Worm (Caenorhabditis elegans) whole organism, young adult: ENCODE measurements around the gene M60.4.

Experiments
- B0336.3 ChIP-seq: fragments of 200-800 bp; sonication (Bioruptor generic); IDR thresholded peaks from 2 replicates; pipeline ENCODE4 v1.3.6; 2022; ENCODE audit warnings: missing genetic modification characterization, missing compliant biosample characterization
- D2030.7 ChIP-seq: fragments of 200-800 bp; sonication (Bioruptor generic); IDR thresholded peaks from 2 replicates; pipeline ENCODE4 v1.3.6; 2022; ENCODE audit warnings: missing genetic modification reagents, missing genetic modification characterization, missing compliant biosample characterization
- F22D6.2 ChIP-seq: sonication (generic microtip); optimal IDR thresholded peaks from 2 replicates; lab custom pipeline; 2016; ENCODE audit warnings: mild to moderate bottlenecking, missing genetic modification characterization, missing compliant biosample characterization
- F37B4.10 ChIP-seq: fragments of 200-800 bp; sonication (Bioruptor generic); IDR thresholded peaks from 2 replicates; pipeline ENCODE4 v1.3.6; 2022; ENCODE audit warnings: missing genetic modification characterization, missing compliant biosample characterization
- F57A8.1 ChIP-seq: fragments of 200-800 bp; sonication (Bioruptor generic); optimal IDR thresholded peaks from 2 replicates; lab custom pipeline; 2018; ENCODE audit warnings: mild to moderate bottlenecking, missing genetic modification characterization, moderate library complexity, missing compliant biosample characterization
- T07F8.4 ChIP-seq: sonication (generic microtip); optimal IDR thresholded peaks from 2 replicates; lab custom pipeline; 2016; ENCODE audit warnings: mild to moderate bottlenecking, missing genetic modification characterization, moderate library complexity, missing compliant biosample characterization
- Y53G8AR.9 ChIP-seq: fragments of 200-800 bp; sonication (Bioruptor generic); conservative IDR thresholded peaks from 2 replicates; pipeline ENCODE4 v1.3.6; 2022; ENCODE audit warnings: missing genetic modification reagents, missing genetic modification characterization, missing compliant biosample characterization
- Y56A3A.18 ChIP-seq: fragments of 200-800 bp; sonication (Bioruptor generic); IDR thresholded peaks from 2 replicates; pipeline ENCODE4 v1.3.6; 2022; ENCODE audit warnings: missing genetic modification reagents, missing genetic modification characterization, missing compliant biosample characterization
- Y67H2A.10 ChIP-seq: fragments of 200-800 bp; sonication (Bioruptor generic); conservative IDR thresholded peaks from 2 replicates; pipeline ENCODE4 v1.3.6; 2022; ENCODE audit warnings: missing genetic modification reagents, missing genetic modification characterization, missing compliant biosample characterization
- ZK185.1 ChIP-seq: sonication (generic microtip); optimal IDR thresholded peaks from 2 replicates; lab custom pipeline; 2016; ENCODE audit warnings: mild to moderate bottlenecking, missing genetic modification characterization, missing compliant biosample characterization; ENCODE audit not compliant: poor library complexity, severe bottlenecking
- akir-1 ChIP-seq: fragments of 200-800 bp; sonication (Bioruptor generic); optimal IDR thresholded peaks from 2 replicates; lab custom pipeline; 2018; ENCODE audit warnings: mild to moderate bottlenecking, missing genetic modification characterization, moderate library complexity, missing compliant biosample characterization
- aptf-3 ChIP-seq: fragments of 200-800 bp; sonication (Bioruptor generic); IDR thresholded peaks from 2 replicates; pipeline ENCODE4 v1.3.6; 2022; ENCODE audit warnings: missing genetic modification characterization, missing compliant biosample characterization
- atf-7 ChIP-seq: sonication (generic microtip); optimal IDR thresholded peaks from 2 replicates; lab custom pipeline; 2017; ENCODE audit warnings: mild to moderate bottlenecking, missing genetic modification characterization, missing compliant biosample characterization
- athp-1 ChIP-seq: sonication (generic microtip); optimal IDR thresholded peaks from 2 replicates; lab custom pipeline; 2017; ENCODE audit warnings: mild to moderate bottlenecking, missing genetic modification characterization, missing compliant biosample characterization
- bed-1 ChIP-seq: fragments of 200-800 bp; sonication (Bioruptor generic); IDR thresholded peaks from 2 replicates; pipeline ENCODE4 v1.3.6; 2022; ENCODE audit warnings: missing genetic modification reagents, missing genetic modification characterization, missing compliant biosample characterization
- cebp-2 ChIP-seq: fragments of 200-800 bp; sonication (Bioruptor generic); IDR thresholded peaks from 2 replicates; pipeline ENCODE4 v1.3.6; 2022; ENCODE audit warnings: missing genetic modification characterization, missing compliant biosample characterization
- die-1 ChIP-seq: sonication (generic microtip); optimal IDR thresholded peaks from 2 replicates; lab custom pipeline; 2016; ENCODE audit warnings: missing genotype, mild to moderate bottlenecking, missing genetic modification characterization, missing compliant biosample characterization
- dpl-1 ChIP-seq: fragments of 150-350 bp; optimal IDR thresholded peaks from 2 replicates; lab custom pipeline; 2014; ENCODE audit warnings: missing biosample characterization, missing genetic modification reagents, missing genetic modification characterization
- egrh-3 ChIP-seq: fragments of 200-800 bp; sonication (Bioruptor generic); IDR thresholded peaks from 2 replicates; pipeline ENCODE4 v1.3.6; 2022; ENCODE audit warnings: missing genetic modification reagents, missing genetic modification characterization, missing compliant biosample characterization
- ekl-4 ChIP-seq: fragments of 200-800 bp; sonication (Bioruptor generic); IDR thresholded peaks from 2 replicates; pipeline ENCODE4 v1.3.6; 2022; ENCODE audit warnings: missing genetic modification reagents, missing genetic modification characterization, missing compliant biosample characterization
- hlh-12 ChIP-seq: sonication (generic microtip); optimal IDR thresholded peaks from 2 replicates; lab custom pipeline; 2016; ENCODE audit warnings: missing genetic modification characterization, missing compliant biosample characterization
- hlh-26 ChIP-seq: fragments of 200-800 bp; sonication (Bioruptor generic); conservative IDR thresholded peaks from 2 replicates; pipeline ENCODE4 v1.3.6; 2022; ENCODE audit warnings: missing genetic modification reagents, missing genetic modification characterization, missing compliant biosample characterization
- hmg-20 ChIP-seq: fragments of 200-800 bp; sonication (Bioruptor generic); IDR thresholded peaks from 2 replicates; pipeline ENCODE4 v1.3.6; 2022; ENCODE audit warnings: missing genetic modification reagents, missing genetic modification characterization, missing compliant biosample characterization
- hrde-1 ChIP-seq: sonication (generic microtip); optimal IDR thresholded peaks from 2 replicates; lab custom pipeline; 2016; ENCODE audit warnings: missing genetic modification characterization, mild to moderate bottlenecking, missing compliant biosample characterization, moderate library complexity, missing genotype, missing genetic modification reagents, borderline replicate concordance
- hsf-1 ChIP-seq: fragments of 200-800 bp; sonication (Bioruptor generic); IDR thresholded peaks from 2 replicates; pipeline ENCODE4 v1.3.6; 2022; ENCODE audit warnings: missing genetic modification reagents, missing genetic modification characterization, missing compliant biosample characterization
- let-526 ChIP-seq: fragments of 200-800 bp; sonication (Bioruptor generic); IDR thresholded peaks from 2 replicates; pipeline ENCODE4 v1.3.6; 2022; ENCODE audit warnings: missing genetic modification reagents, missing genetic modification characterization, missing compliant biosample characterization
- lin-35 ChIP-seq, 3 experiments: fragments of 150-350 bp in 2 of 3; sonication (generic microtip) in 1 of 3; optimal IDR thresholded peaks; 2 replicates each; lab custom pipeline; 2014 to 2018; ENCODE audit warnings: missing biosample characterization in 3 of 3, missing genetic modification characterization in 3 of 3, missing genetic modification reagents in 3 of 3
- madf-10 ChIP-seq: sonication (generic microtip); optimal IDR thresholded peaks from 2 replicates; lab custom pipeline; 2016; ENCODE audit warnings: mild to moderate bottlenecking, missing genetic modification characterization, missing compliant biosample characterization
- mxl-1 ChIP-seq: sonication (generic microtip); optimal IDR thresholded peaks from 2 replicates; lab custom pipeline; 2016; ENCODE audit warnings: missing genetic modification characterization, missing compliant biosample characterization
- nhr-80 ChIP-seq: sonication (generic microtip); optimal IDR thresholded peaks from 2 replicates; lab custom pipeline; 2016; ENCODE audit warnings: missing genetic modification characterization, missing compliant biosample characterization
- nhr-90 ChIP-seq: sonication (generic microtip); optimal IDR thresholded peaks from 2 replicates; lab custom pipeline; 2016; ENCODE audit warnings: missing genotype, mild to moderate bottlenecking, missing genetic modification characterization, missing compliant biosample characterization
- sea-2 ChIP-seq: fragments of 200-800 bp; sonication (Bioruptor generic); IDR thresholded peaks from 2 replicates; pipeline ENCODE4 v1.3.6; 2022; ENCODE audit warnings: missing genetic modification characterization, missing compliant biosample characterization
- snpc-4 ChIP-seq, 5 experiments: fragments of 150-350 bp in 1 of 5; sonication (generic microtip) in 4 of 5; optimal IDR thresholded peaks; 2 replicates each; lab custom pipeline; 2014 to 2018; ENCODE audit warnings: missing genetic modification characterization in 5 of 5, missing biosample characterization in 3 of 5, antibody characterized with exemption in 2 of 5, mild to moderate bottlenecking in 2 of 5, missing compliant biosample characterization in 2 of 5, missing genotype in 2 of 5, moderate library complexity in 2 of 5, missing genetic modification reagents in 1 of 5
- tbp1 ChIP-seq: fragments of 200-800 bp; sonication (Bioruptor generic); optimal IDR thresholded peaks from 2 replicates; lab custom pipeline; 2018; ENCODE audit warnings: mild to moderate bottlenecking, missing genetic modification characterization, missing compliant biosample characterization
- xnd-1 ChIP-seq: sonication (generic microtip); optimal IDR thresholded peaks from 2 replicates; lab custom pipeline; 2016; ENCODE audit warnings: missing genotype, missing genetic modification reagents, missing genetic modification characterization, missing compliant biosample characterization
- ztf-25 ChIP-seq: fragments of 200-800 bp; sonication (Bioruptor generic); IDR thresholded peaks from 2 replicates; pipeline ENCODE4 v1.3.6; 2022; ENCODE audit warnings: missing genetic modification reagents, missing genetic modification characterization, missing compliant biosample characterization
- ztf-28 ChIP-seq: fragments of 200-800 bp; sonication (Bioruptor generic); IDR thresholded peaks from 2 replicates; pipeline ENCODE4 v1.3.6; 2022; ENCODE audit warnings: missing genetic modification reagents, missing genetic modification characterization, missing compliant biosample characterization

M60.4 gene

DNA sequence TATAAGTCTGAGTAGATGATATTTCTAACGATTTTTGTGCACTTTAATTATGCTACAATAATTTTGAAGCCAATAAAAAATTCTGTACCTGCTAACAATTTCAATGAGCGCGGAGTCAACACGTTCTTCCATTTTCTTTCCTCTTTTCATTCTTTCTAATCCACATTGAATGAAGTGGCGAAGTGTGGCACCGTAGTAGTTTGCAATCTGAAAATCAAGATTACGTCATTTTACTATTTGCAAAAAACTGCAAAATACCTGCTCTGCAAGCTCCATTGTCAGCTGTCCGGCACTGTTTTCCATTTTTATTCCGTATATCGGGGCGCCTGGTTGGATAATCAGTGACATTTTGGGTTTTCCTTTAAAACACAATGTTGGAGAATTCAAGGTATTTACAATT lies 6.9 kb downstream of the M60.4 start:
- TF ChIP-seq B0336.3 (GFP tag; lab: Robert Waterston, UW) (0 out of 2 replicates have a peak, but pooled peaks have one; percentile 8), Y56A3A.18 (GFP tag; lab: Robert Waterston, UW) (no peak)

DNA sequence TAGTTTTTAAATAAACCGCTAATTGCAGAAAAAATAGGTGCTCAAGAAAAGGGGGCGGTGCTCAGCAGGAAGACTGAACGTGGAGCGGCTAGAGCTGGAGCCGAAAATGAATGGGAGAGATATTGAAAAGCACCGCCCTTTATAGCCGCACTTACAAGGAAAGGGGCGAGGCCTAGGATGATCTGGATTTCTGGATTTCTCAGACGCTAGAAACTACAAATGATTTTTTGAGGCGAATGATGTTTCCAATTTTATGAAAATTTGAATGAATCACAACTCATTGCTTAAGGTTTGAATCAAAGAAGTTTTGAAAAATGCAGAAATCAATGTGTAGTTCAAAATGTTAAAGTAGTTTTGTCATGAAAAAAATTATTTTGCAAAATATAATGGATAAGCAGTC lies 11.2 kb downstream of the M60.4 start, which contains the start of gene K02A6.2:
TSS of gene K02A6.2 (minus strand) at position 101 of the 400 bp plus-strand sequence.
- no peak for TF ChIP-seq lin-35 (GFP tag; optimal IDR thresholded peaks at IDR 0.05; lab: Kevin White, UChicago)

ce11 chrX:8219428-8219827 lies 16.7 kb downstream of the M60.4 start, which contains the start of gene K02A6.1:
K02A6.1 (plus strand) TSS chrX:8219728.
- TF ChIP-seq Y53G8AR.9 (GFP tag; lab: Robert Waterston, UW): no peak
- no peak for TF ChIP-seq F57A8.1 (GFP tag; lab: Kevin White, UChicago)
- no peak for TF ChIP-seq ztf-25 (GFP tag; lab: Robert Waterston, UW)
- TF ChIP-seq D2030.7 (GFP tag; lab: Robert Waterston, UW): no peak
- TF ChIP-seq hmg-20: no peak
- no peak for TF ChIP-seq cebp-2 (GFP tag; lab: Robert Waterston, UW)
- no peak for TF ChIP-seq tbp1 (GFP tag; lab: Kevin White, UChicago)
- no peak for TF ChIP-seq sea-2 (GFP tag; lab: Robert Waterston, UW)
- TF ChIP-seq egrh-3 (GFP tag; lab: Robert Waterston, UW): no peak
- no peak for TF ChIP-seq T07F8.4 (tag; lab: Kevin White, UChicago)
- TF ChIP-seq, all 124 proteins: peak for 0

DNA sequence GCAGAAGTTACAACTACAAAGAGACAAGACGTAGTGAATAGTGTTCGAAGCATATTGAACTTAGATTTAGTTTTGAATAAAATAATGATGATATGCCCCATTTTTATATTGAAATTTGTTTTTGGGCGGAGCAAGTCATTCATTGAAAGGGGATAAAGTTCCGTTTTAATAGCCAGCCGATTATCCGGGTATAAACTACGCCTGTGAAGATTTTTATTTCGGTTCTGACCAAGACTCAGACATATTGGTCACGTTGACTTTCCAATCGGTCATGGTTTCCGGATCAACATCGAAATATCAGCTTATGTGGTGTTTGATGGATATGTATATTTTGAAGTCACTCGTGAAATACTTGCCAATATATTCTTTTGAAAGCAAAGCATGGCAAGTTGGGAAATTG lies 17.5 kb downstream of the M60.4 start, which contains the start of gene K02A6.4:
TSS of gene K02A6.4 (minus strand) at position 101 of the 400 bp plus-strand sequence.
- TF ChIP-seq mxl-1: no peak
- no peak for TF ChIP-seq hrde-1 (tag; lab: Kevin White, UChicago)
- TF ChIP-seq Y67H2A.10 (GFP tag; lab: Robert Waterston, UW): no peak
- no peak for TF ChIP-seq dpl-1

DNA sequence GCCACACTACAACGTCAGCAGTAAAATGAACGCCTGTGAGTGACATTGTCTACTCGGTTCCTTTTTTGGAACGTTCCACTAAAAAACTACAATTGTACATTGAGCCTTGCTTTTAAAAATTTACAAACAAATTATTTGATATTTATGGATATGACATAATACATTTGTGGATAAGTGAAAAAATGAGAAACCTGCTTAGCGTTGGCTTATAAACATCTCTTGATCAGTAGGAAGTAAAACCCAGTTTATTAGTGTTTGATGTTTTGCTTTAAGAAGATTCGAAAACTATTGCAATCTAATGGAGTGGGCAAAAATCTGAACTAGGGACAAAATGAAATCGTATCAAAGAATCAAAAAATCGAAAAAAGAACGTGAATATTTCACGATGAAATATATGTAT lies 19.2 kb downstream of the M60.4 start:
- TF ChIP-seq madf-10 (tag; lab: Kevin White, UChicago) (no peak), ztf-28 (no peak)
- TF ChIP-seq, all 124 proteins: peak for 0

- TF ChIP-seq nhr-90: no peak
- TF ChIP-seq atf-7: no peak
- no peak for TF ChIP-seq snpc-4 (GFP tag; optimal IDR thresholded peaks at IDR 0.05; lab: Kevin White, UChicago)
- TF ChIP-seq snpc-4 (tag; optimal IDR thresholded peaks at IDR 0.05; lab: Kevin White, UChicago): no peak
- no peak for TF ChIP-seq hlh-26 (GFP tag; lab: Robert Waterston, UW)
Observed at ce11 chrX:8214424-8215115, 21.5 kb downstream of the M60.4 start, which contains the start of gene C47D2.1. C47D2.1 (plus strand) TSS chrX:8215065.

DNA sequence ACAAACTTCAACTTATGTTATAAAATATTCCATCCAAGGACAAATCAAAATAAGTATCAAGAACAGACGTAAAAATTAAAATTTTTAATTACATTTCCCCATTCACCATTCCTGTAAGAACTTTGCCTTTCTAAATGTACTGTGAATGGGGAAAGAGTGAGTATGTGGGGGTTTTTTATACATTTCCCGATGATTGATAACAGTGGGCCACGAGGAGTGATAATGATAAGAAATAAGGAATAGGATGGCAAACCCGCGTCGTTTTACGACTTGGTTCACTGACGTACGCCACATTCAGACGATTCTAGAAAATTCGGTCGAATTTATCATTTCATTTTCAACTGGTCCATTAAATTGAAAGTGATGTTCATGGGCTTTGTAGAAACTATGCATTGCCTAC lies 25.1 kb downstream of the M60.4 start, which contains the start of gene cdd-1:
TSS of gene cdd-1 (minus strand) at position 151 of the 400 bp plus-strand sequence.
- no peak for TF ChIP-seq F22D6.2 (tag; lab: Kevin White, UChicago)
- TF ChIP-seq tbp1 (GFP tag; lab: Kevin White, UChicago): peak; percentile 26
- TF ChIP-seq akir-1 (GFP tag; lab: Kevin White, UChicago): no peak
- no peak for TF ChIP-seq let-526 (GFP tag; lab: Robert Waterston, UW)
- TF ChIP-seq bed-1: no peak
- no peak for TF ChIP-seq Y53G8AR.9 (GFP tag; lab: Robert Waterston, UW)
- TF ChIP-seq aptf-3 (GFP tag; lab: Robert Waterston, UW): no peak
- TF ChIP-seq ekl-4 (GFP tag; lab: Robert Waterston, UW): no peak
- TF ChIP-seq hlh-12: no peak
- TF ChIP-seq madf-10 (tag; lab: Kevin White, UChicago): peak; percentile 0
- no peak for TF ChIP-seq ZK185.1 (tag; lab: Kevin White, UChicago)
- TF ChIP-seq sea-2 (GFP tag; lab: Robert Waterston, UW): no peak
- TF ChIP-seq xnd-1: no peak
- TF ChIP-seq hsf-1: peak; percentile 71; the same call in 1 of the 2 replicates
- TF ChIP-seq athp-1 (tag; lab: Kevin White, UChicago): no peak
- TF ChIP-seq nhr-80 (tag; lab: Kevin White, UChicago): peak; percentile 73
- no peak for TF ChIP-seq F37B4.10
- no peak for TF ChIP-seq die-1 (tag; lab: Kevin White, UChicago)
